Worm (Caenorhabditis elegans) whole organism, L3 larva: ENCODE data around the gene Y48E1B.8.
A peak's percentile ranks its signal among the peaks of the same experiment; 100 is the strongest.

ENCODE experiments used
- R02D3.7 ChIP-seq: fragments of 150-350 bp; optimal IDR thresholded peaks from 2 replicates; lab custom pipeline; 2014; ENCODE audit warnings: missing biosample characterization, missing genetic modification characterization
- ZK546.5 ChIP-seq: sonication (generic microtip); optimal IDR thresholded peaks from 2 replicates; lab custom pipeline; 2017; ENCODE audit warnings: missing biosample characterization, missing genetic modification characterization
- aly-2 ChIP-seq: fragments of 150-350 bp; optimal IDR thresholded peaks from 2 replicates; lab custom pipeline; 2014; ENCODE audit warnings: missing biosample characterization, missing genetic modification characterization
- ama-1 ChIP-seq: fragments of 150-350 bp; optimal IDR thresholded peaks from 2 replicates; lab custom pipeline; 2018
- ceh-16 ChIP-seq: sonication (generic microtip); optimal IDR thresholded peaks from 2 replicates; lab custom pipeline; 2017; ENCODE audit warnings: missing biosample characterization, missing genetic modification characterization
- ceh-28 ChIP-seq: fragments of 150-350 bp; optimal IDR thresholded peaks from 2 replicates; lab custom pipeline; 2014; ENCODE audit warnings: missing biosample characterization, missing genetic modification reagents, missing genetic modification characterization
- ceh-82 ChIP-seq: fragments of 150-350 bp; optimal IDR thresholded peaks from 2 replicates; lab custom pipeline; 2014; ENCODE audit warnings: missing biosample characterization, missing genetic modification characterization
- ceh-9 ChIP-seq: sonication (generic microtip); optimal IDR thresholded peaks from 2 replicates; lab custom pipeline; 2018; ENCODE audit warnings: missing biosample characterization, missing genetic modification characterization
- daf-12 ChIP-seq: fragments of 150-350 bp; optimal IDR thresholded peaks from 2 replicates; lab custom pipeline; 2014; ENCODE audit warnings: missing biosample characterization, missing genetic modification reagents, missing genetic modification characterization
- egl-27 ChIP-seq: sonication (generic microtip); optimal IDR thresholded peaks from 4 replicates; lab custom pipeline; 2017; ENCODE audit warnings: missing biosample characterization, missing genetic modification reagents, missing genetic modification characterization
- egl-5 ChIP-seq: fragments of 150-350 bp; optimal IDR thresholded peaks from 2 replicates; lab custom pipeline; 2017; ENCODE audit warnings: missing biosample characterization, missing genetic modification reagents, missing genetic modification characterization, inconsistent platforms
- elt-1 ChIP-seq: fragments of 150-350 bp; optimal IDR thresholded peaks from 2 replicates; lab custom pipeline; 2014; ENCODE audit warnings: missing biosample characterization, missing genetic modification characterization
- elt-2 ChIP-seq: sonication (generic microtip); optimal IDR thresholded peaks from 2 replicates; lab custom pipeline; 2016; ENCODE audit warnings: missing genetic modification reagents, mild to moderate bottlenecking, missing genetic modification characterization, missing compliant biosample characterization
- elt-3 ChIP-seq, 3 experiments: fragments of 150-350 bp in 1 of 3; sonication (generic microtip) in 2 of 3; optimal IDR thresholded peaks; 2 replicates in 2 of 3; 4 replicates in 1 of 3; lab custom pipeline; 2014 to 2017; ENCODE audit warnings: missing biosample characterization in 3 of 3, missing genetic modification characterization in 3 of 3
- eor-1 ChIP-seq, 2 experiments: fragments of 150-350 bp; optimal IDR thresholded peaks; 2 replicates each; lab custom pipeline; 2014 to 2018; ENCODE audit warnings: missing biosample characterization in 2 of 2, missing genetic modification characterization in 2 of 2
- fkh-10 ChIP-seq: sonication (generic microtip); optimal IDR thresholded peaks from 2 replicates; lab custom pipeline; 2017; ENCODE audit warnings: missing biosample characterization, missing genetic modification reagents, missing genetic modification characterization
- fkh-2 ChIP-seq: fragments of 150-350 bp; optimal IDR thresholded peaks from 2 replicates; lab custom pipeline; 2014; ENCODE audit warnings: missing biosample characterization, missing genetic modification reagents, missing genetic modification characterization
- fos-1 ChIP-seq: fragments of 150-350 bp; optimal IDR thresholded peaks from 2 replicates; lab custom pipeline; 2014; ENCODE audit warnings: missing biosample characterization, missing genetic modification characterization
- hmg-11 ChIP-seq: sonication (generic microtip); optimal IDR thresholded peaks from 2 replicates; lab custom pipeline; 2016; ENCODE audit warnings: missing genetic modification characterization, missing compliant biosample characterization
- jun-1 ChIP-seq: fragments of 150-350 bp; optimal IDR thresholded peaks from 2 replicates; lab custom pipeline; 2014; ENCODE audit warnings: missing biosample characterization, missing genetic modification reagents, missing genetic modification characterization
- lin-15B ChIP-seq: fragments of 150-350 bp; optimal IDR thresholded peaks from 2 replicates; lab custom pipeline; 2014; ENCODE audit warnings: missing biosample characterization, missing genetic modification characterization
- lin-39 ChIP-seq: fragments of 150-350 bp; optimal IDR thresholded peaks from 2 replicates; lab custom pipeline; 2018; ENCODE audit warnings: missing biosample characterization, missing genetic modification reagents, missing genetic modification characterization
- lsy-12 ChIP-seq: sonication (generic microtip); optimal IDR thresholded peaks from 2 replicates; lab custom pipeline; 2016; ENCODE audit warnings: mild to moderate bottlenecking, missing genetic modification characterization, missing compliant biosample characterization
- mdl-1 ChIP-seq: fragments of 150-350 bp; optimal IDR thresholded peaks from 2 replicates; lab custom pipeline; 2014; ENCODE audit warnings: missing biosample characterization, missing genetic modification characterization
- mml-1 ChIP-seq: fragments of 150-350 bp; sonication (generic microtip); optimal IDR thresholded peaks from 3 replicates; lab custom pipeline; 2014; ENCODE audit warnings: missing biosample characterization, missing genetic modification characterization
- nfya-1 ChIP-seq: sonication (generic microtip); optimal IDR thresholded peaks from 2 replicates; lab custom pipeline; 2017; ENCODE audit warnings: missing genetic modification characterization, mild to moderate bottlenecking, missing compliant biosample characterization, antibody characterized with exemption, moderate library complexity; ENCODE audit not compliant: insufficient read depth
- nhr-11 ChIP-seq: fragments of 150-350 bp; optimal IDR thresholded peaks from 2 replicates; lab custom pipeline; 2014; ENCODE audit warnings: missing biosample characterization, missing genetic modification characterization
- nhr-12 ChIP-seq: fragments of 150-350 bp; optimal IDR thresholded peaks from 2 replicates; lab custom pipeline; 2014; ENCODE audit warnings: missing biosample characterization, missing genetic modification characterization
- nhr-23 ChIP-seq: fragments of 150-350 bp; optimal IDR thresholded peaks from 2 replicates; lab custom pipeline; 2014; ENCODE audit warnings: missing biosample characterization, missing genetic modification reagents, missing genetic modification characterization
- nhr-237 ChIP-seq: fragments of 150-350 bp; optimal IDR thresholded peaks from 2 replicates; lab custom pipeline; 2014; ENCODE audit warnings: missing biosample characterization, missing genetic modification characterization
- nhr-25 ChIP-seq: sonication (generic microtip); optimal IDR thresholded peaks from 2 replicates; lab custom pipeline; 2017; ENCODE audit warnings: missing biosample characterization, missing genetic modification characterization
- nhr-28 ChIP-seq: fragments of 150-350 bp; optimal IDR thresholded peaks from 2 replicates; lab custom pipeline; 2014; ENCODE audit warnings: missing biosample characterization, missing genetic modification characterization
- nhr-43 ChIP-seq: sonication (generic microtip); optimal IDR thresholded peaks from 2 replicates; lab custom pipeline; 2016; ENCODE audit warnings: mild to moderate bottlenecking, missing genetic modification characterization, missing compliant biosample characterization; ENCODE audit not compliant: poor library complexity, severe bottlenecking
- nhr-67 ChIP-seq: fragments of 150-350 bp; optimal IDR thresholded peaks from 2 replicates; lab custom pipeline; 2014; ENCODE audit warnings: missing biosample characterization, missing genetic modification characterization
- nhr-76 ChIP-seq: fragments of 150-350 bp; sonication (generic microtip); optimal IDR thresholded peaks from 5 replicates; lab custom pipeline; 2014; ENCODE audit warnings: missing biosample characterization, missing genetic modification characterization
- nhr-77 ChIP-seq: fragments of 150-350 bp; optimal IDR thresholded peaks from 2 replicates; lab custom pipeline; 2014; ENCODE audit warnings: missing biosample characterization, missing genetic modification characterization
- pha-4 ChIP-seq: fragments of 150-350 bp; optimal IDR thresholded peaks from 2 replicates; lab custom pipeline; 2014; ENCODE audit warnings: missing biosample characterization, missing genetic modification reagents, missing genetic modification characterization
- pqm-1 ChIP-seq: fragments of 150-350 bp; optimal IDR thresholded peaks from 2 replicates; lab custom pipeline; 2017; ENCODE audit warnings: missing biosample characterization, missing genetic modification characterization, inconsistent platforms
- sea-2 ChIP-seq: fragments of 150-350 bp; sonication (generic microtip); optimal IDR thresholded peaks from 4 replicates; lab custom pipeline; 2014; ENCODE audit warnings: missing biosample characterization, missing genetic modification reagents, missing genetic modification characterization
- skn-1 ChIP-seq: fragments of 150-350 bp; optimal IDR thresholded peaks from 2 replicates; lab custom pipeline; 2014; ENCODE audit warnings: missing biosample characterization, missing genetic modification characterization
- snpc-4 ChIP-seq: fragments of 150-350 bp; optimal IDR thresholded peaks from 2 replicates; lab custom pipeline; 2014; ENCODE audit warnings: missing biosample characterization, missing genetic modification characterization
- tbx-2 ChIP-seq: sonication (generic microtip); optimal IDR thresholded peaks from 2 replicates; lab custom pipeline; 2016; ENCODE audit warnings: mild to moderate bottlenecking, missing genetic modification characterization, missing compliant biosample characterization
- unc-39 ChIP-seq: sonication (generic microtip); optimal IDR thresholded peaks from 4 replicates; lab custom pipeline; 2017; ENCODE audit warnings: missing biosample characterization, missing genetic modification characterization
- unc-62 ChIP-seq: fragments of 150-350 bp; sonication (generic microtip); optimal IDR thresholded peaks from 4 replicates; lab custom pipeline; 2014; ENCODE audit warnings: missing biosample characterization, missing genetic modification reagents, missing genetic modification characterization
- zag-1 ChIP-seq: fragments of 150-350 bp; optimal IDR thresholded peaks from 2 replicates; lab custom pipeline; 2014; ENCODE audit warnings: missing biosample characterization, missing genetic modification characterization
- ztf-11 ChIP-seq: fragments of 150-350 bp; optimal IDR thresholded peaks from 2 replicates; lab custom pipeline; 2014; ENCODE audit warnings: missing biosample characterization, missing genetic modification characterization
- ztf-4 ChIP-seq: fragments of 150-350 bp; optimal IDR thresholded peaks from 2 replicates; lab custom pipeline; 2014; ENCODE audit warnings: missing biosample characterization, missing genetic modification characterization

Gene Y48E1B.8

ce11 chrII:13574395-13574794, 11.1 kb upstream of the Y48E1B.8 start:
- TF ChIP-seq ZK546.5 (no peak), ztf-11 (tag; lab: Kevin White, UChicago) (no peak), nhr-25 (no peak), egl-27 (no peak), snpc-4 (tag; lab: Kevin White, UChicago) (no peak), fkh-10 (GFP tag; lab: Kevin White, UChicago) (no peak), lin-15B (no peak), nhr-237 (tag; lab: Kevin White, UChicago) (no peak)

ce11 chrII:13575018-13575948, 10.2 kb upstream of the Y48E1B.8 start, which contains the start of the genes mrpl-37 and lin-38:
mrpl-37 (minus strand) TSS chrII:13575068.
lin-38 (plus strand) TSS chrII:13575925.
- TF ChIP-seq fos-1 (tag; lab: Kevin White, UChicago), result no peak
- TF ChIP-seq ztf-11 (tag; lab: Kevin White, UChicago), result no peak
- TF ChIP-seq elt-3 (tag; optimal IDR thresholded peaks at IDR 0.05; lab: Kevin White, UChicago), result no peak
- TF ChIP-seq nhr-23, result peak; percentile 67
- TF ChIP-seq lin-15B, result peak; percentile 97
- TF ChIP-seq ceh-82, result no peak
- no peak for TF ChIP-seq eor-1 (tag; optimal IDR thresholded peaks at IDR 0.05; lab: Kevin White, UChicago)
- peak; percentile 61 for TF ChIP-seq nhr-25
- TF ChIP-seq nhr-43, result no peak
- TF ChIP-seq snpc-4 (tag; lab: Kevin White, UChicago), result peak; percentile 79
- TF ChIP-seq nhr-28, result no peak
- TF ChIP-seq elt-2 (tag; lab: Kevin White, UChicago), result peak; percentile 47
- TF ChIP-seq ama-1 (lab: Kevin White, UChicago), result no peak
- no peak for TF ChIP-seq lsy-12 (tag; lab: Kevin White, UChicago)
- no peak for TF ChIP-seq ceh-28 (tag; lab: Kevin White, UChicago)
- no peak for TF ChIP-seq ZK546.5
- TF ChIP-seq tbx-2 (tag; lab: Kevin White, UChicago), result no peak
- TF ChIP-seq nfya-1 (tag; lab: Kevin White, UChicago), result peak; percentile 83
- TF ChIP-seq sea-2 (GFP tag; lab: Kevin White, UChicago), result no peak
- TF ChIP-seq nhr-12 (tag; lab: Kevin White, UChicago), result no peak
- TF ChIP-seq egl-5 (tag; lab: Kevin White, UChicago), result no peak
- TF ChIP-seq ceh-16 (tag; lab: Kevin White, UChicago), result no peak
- no peak for TF ChIP-seq fkh-2 (tag; lab: Kevin White, UChicago)
- no peak for TF ChIP-seq nhr-77 (tag; lab: Kevin White, UChicago)
- TF ChIP-seq jun-1, result no peak
- TF ChIP-seq ceh-9 (tag; lab: Kevin White, UChicago), result no peak
- peak; percentile 72 for TF ChIP-seq hmg-11 (tag; lab: Kevin White, UChicago)
- TF ChIP-seq zag-1 (tag; lab: Kevin White, UChicago), result no peak
- TF ChIP-seq mml-1 (tag; lab: Kevin White, UChicago), result no peak
- TF ChIP-seq skn-1 (tag; lab: Kevin White, UChicago), result no peak
- TF ChIP-seq nhr-11 (tag; lab: Kevin White, UChicago), result no peak
- TF ChIP-seq nhr-237 (tag; lab: Kevin White, UChicago), result no peak
- no peak for TF ChIP-seq pqm-1 (tag; lab: Kevin White, UChicago)
- TF ChIP-seq elt-1, result peak; percentile 51
- no peak for TF ChIP-seq R02D3.7 (tag; lab: Kevin White, UChicago)
- TF ChIP-seq unc-39, result no peak
- TF ChIP-seq egl-27, result no peak
- TF ChIP-seq nhr-67, result no peak
- TF ChIP-seq nhr-76, result no peak
- no peak for TF ChIP-seq mdl-1
- no peak for TF ChIP-seq fkh-10 (GFP tag; lab: Kevin White, UChicago)
- TF ChIP-seq ztf-4 (tag; lab: Kevin White, UChicago), result no peak
- TF ChIP-seq daf-12 (tag; lab: Kevin White, UChicago), result no peak
- peak; percentile 88 for TF ChIP-seq pha-4 (tag; lab: Kevin White, UChicago)
- no peak for TF ChIP-seq unc-62 (GFP tag; lab: Kevin White, UChicago)
- peak; percentile 91 for TF ChIP-seq lin-39
- TF ChIP-seq aly-2 (tag; lab: Kevin White, UChicago), result no peak
- TF ChIP-seq, all 47 proteins: peak for 10
